Fruit fly (Drosophila melanogaster) whole organism, embryonic: ENCODE data around the gene Pcyt1.

ENCODE experiments used
- Atf6 ChIP-seq: fragments of 200-800 bp; sonication (Bioruptor generic); IDR thresholded peaks from 2 replicates; pipeline ENCODE4 v1.3.6; 2022; ENCODE audit warnings: missing biosample characterization, missing genetic modification characterization
- BtbVII ChIP-seq: fragments of 200-800 bp; sonication (Bioruptor generic); optimal IDR thresholded peaks from 3 replicates; lab custom pipeline; 2017; ENCODE audit warnings: missing biosample characterization, mild to moderate bottlenecking, missing genetic modification characterization
- CG1024 ChIP-seq: fragments of 200-800 bp; sonication (Bioruptor generic); IDR thresholded peaks from 2 replicates; pipeline ENCODE4 v1.3.6; 2022; ENCODE audit warnings: missing biosample characterization, missing genetic modification characterization
- CG11560 ChIP-seq: fragments of 200-800 bp; sonication (Bioruptor generic); IDR thresholded peaks from 3 replicates; pipeline ENCODE4 v1.3.6; 2022; ENCODE audit warnings: missing biosample characterization, missing genetic modification characterization
- CG12104 ChIP-seq: fragments of 200-800 bp; sonication (Bioruptor generic); optimal IDR thresholded peaks from 3 replicates; lab custom pipeline; 2016; ENCODE audit warnings: missing biosample characterization, missing genetic modification characterization
- CG12219 ChIP-seq: fragments of 200-800 bp; sonication (Bioruptor generic); optimal IDR thresholded peaks from 3 replicates; lab custom pipeline; 2018; ENCODE audit warnings: missing biosample characterization, mild to moderate bottlenecking, missing genetic modification characterization
- CG14050 ChIP-seq: fragments of 200-800 bp; sonication (Bioruptor generic); IDR thresholded peaks from 3 replicates; pipeline ENCODE4 v1.3.6; 2022; ENCODE audit warnings: missing biosample characterization, missing genetic modification characterization
- CG15269 ChIP-seq: fragments of 200-800 bp; sonication (Bioruptor generic); optimal IDR thresholded peaks from 2 replicates; lab custom pipeline; 2018; ENCODE audit warnings: missing biosample characterization, mild to moderate bottlenecking, missing genetic modification characterization, moderate library complexity
- CG15601 ChIP-seq: fragments of 200-800 bp; sonication (Bioruptor generic); optimal IDR thresholded peaks from 3 replicates; lab custom pipeline; 2019; ENCODE audit warnings: missing biosample characterization, mild to moderate bottlenecking, missing genetic modification characterization, moderate library complexity
- CG18262 ChIP-seq: fragments of 200-800 bp; optimal IDR thresholded peaks from 3 replicates; lab custom pipeline; 2019; ENCODE audit warnings: missing biosample characterization, mild to moderate bottlenecking, missing genetic modification characterization, moderate library complexity
- CG33213 ChIP-seq: fragments of 200-800 bp; sonication (Bioruptor generic); optimal IDR thresholded peaks from 3 replicates; lab custom pipeline; 2016; ENCODE audit warnings: missing biosample characterization, missing genetic modification characterization
- CG3995 ChIP-seq: fragments of 200-800 bp; sonication (Bioruptor generic); optimal IDR thresholded peaks from 3 replicates; lab custom pipeline; 2016; ENCODE audit warnings: missing biosample characterization, missing genetic modification characterization
- CG5953 ChIP-seq: fragments of 200-800 bp; sonication (Bioruptor generic); IDR thresholded peaks from 2 replicates; pipeline ENCODE4 v1.3.6; 2022; ENCODE audit warnings: missing biosample characterization, missing genetic modification characterization
- CG6272 ChIP-seq: fragments of 200-800 bp; sonication (Bioruptor generic); IDR thresholded peaks from 2 replicates; pipeline ENCODE4 v1.3.6; 2022; ENCODE audit warnings: missing biosample characterization, missing genetic modification characterization
- CG7928 ChIP-seq: fragments of 200-800 bp; sonication (Bioruptor generic); optimal IDR thresholded peaks from 2 replicates; lab custom pipeline; 2017; ENCODE audit warnings: missing biosample characterization, mild to moderate bottlenecking, missing genetic modification characterization
- CG7987 ChIP-seq: fragments of 200-800 bp; sonication (Bioruptor generic); optimal IDR thresholded peaks from 2 replicates; lab custom pipeline; 2018; ENCODE audit warnings: missing biosample characterization, mild to moderate bottlenecking, missing genetic modification characterization, moderate library complexity
- CG9215 ChIP-seq: fragments of 200-800 bp; sonication (Bioruptor generic); IDR thresholded peaks from 2 replicates; pipeline ENCODE4 v1.3.6; 2022; ENCODE audit warnings: missing biosample characterization, missing genetic modification characterization
- Camta ChIP-seq: fragments of 200-800 bp; sonication (Bioruptor generic); optimal IDR thresholded peaks from 2 replicates; lab custom pipeline; 2016; ENCODE audit warnings: missing biosample characterization, missing genetic modification characterization
- CrebB ChIP-seq: fragments of 200-800 bp; sonication (Bioruptor generic); optimal IDR thresholded peaks from 3 replicates; lab custom pipeline; 2018; ENCODE audit warnings: missing biosample characterization, mild to moderate bottlenecking, missing genetic modification characterization
- Dek ChIP-seq: fragments of 200-800 bp; sonication (Bioruptor generic); optimal IDR thresholded peaks from 3 replicates; lab custom pipeline; 2019; ENCODE audit warnings: missing biosample characterization, mild to moderate bottlenecking, missing genetic modification characterization, moderate library complexity
- Dp ChIP-seq: fragments of 200-800 bp; sonication (Bioruptor generic); optimal IDR thresholded peaks from 2 replicates; lab custom pipeline; 2018; ENCODE audit warnings: missing biosample characterization, mild to moderate bottlenecking, missing genetic modification characterization, moderate library complexity
- HHEX ChIP-seq: fragments of 200-800 bp; sonication (Bioruptor generic); optimal IDR thresholded peaks from 3 replicates; lab custom pipeline; 2017; ENCODE audit warnings: missing biosample characterization, mild to moderate bottlenecking, missing genetic modification characterization, missing genetic modification reagents
- HLHmδ ChIP-seq: fragments of 200-800 bp; sonication (Bioruptor generic); optimal IDR thresholded peaks from 2 replicates; lab custom pipeline; 2018; ENCODE audit warnings: missing biosample characterization, mild to moderate bottlenecking, missing genetic modification characterization, moderate library complexity
- Hmx ChIP-seq: fragments of 200-800 bp; sonication (Bioruptor generic); optimal IDR thresholded peaks from 2 replicates; lab custom pipeline; 2016; ENCODE audit warnings: missing biosample characterization, missing genetic modification characterization
- Hsf ChIP-seq: fragments of 200-800 bp; sonication (Bioruptor generic); optimal IDR thresholded peaks from 3 replicates; lab custom pipeline; 2016; ENCODE audit warnings: missing biosample characterization, missing genetic modification characterization
- MESR4 ChIP-seq: fragments of 200-800 bp; sonication (Bioruptor generic); optimal IDR thresholded peaks from 2 replicates; lab custom pipeline; 2018; ENCODE audit warnings: missing biosample characterization, mild to moderate bottlenecking, missing genetic modification characterization, moderate library complexity
- MTF-1 ChIP-seq: fragments of 200-800 bp; sonication (Bioruptor generic); optimal IDR thresholded peaks from 2 replicates; lab custom pipeline; 2018; ENCODE audit warnings: missing biosample characterization, mild to moderate bottlenecking, missing genetic modification characterization, borderline replicate concordance
- Max ChIP-seq: fragments of 200-800 bp; sonication (Bioruptor generic); optimal IDR thresholded peaks from 2 replicates; lab custom pipeline; 2016; ENCODE audit warnings: missing biosample characterization, mild to moderate bottlenecking, missing genetic modification characterization
- Meics ChIP-seq: fragments of 200-800 bp; sonication (Bioruptor generic); optimal IDR thresholded peaks from 2 replicates; lab custom pipeline; 2017; ENCODE audit warnings: missing biosample characterization, mild to moderate bottlenecking, missing genetic modification characterization
- Mes4 ChIP-seq: fragments of 200-800 bp; sonication (Bioruptor generic); optimal IDR thresholded peaks from 2 replicates; lab custom pipeline; 2016; ENCODE audit warnings: missing biosample characterization, missing genetic modification characterization
- Myb ChIP-seq: fragments of 200-800 bp; sonication (Bioruptor generic); optimal IDR thresholded peaks from 2 replicates; lab custom pipeline; 2016; ENCODE audit warnings: missing biosample characterization, missing genetic modification characterization
- Oli ChIP-seq: fragments of 200-800 bp; sonication (Bioruptor generic); optimal IDR thresholded peaks from 2 replicates; lab custom pipeline; 2018; ENCODE audit warnings: missing biosample characterization, mild to moderate bottlenecking, missing genetic modification characterization, moderate library complexity
- Six4 ChIP-seq: fragments of 200-800 bp; sonication (Bioruptor generic); optimal IDR thresholded peaks from 2 replicates; lab custom pipeline; 2016; ENCODE audit warnings: missing biosample characterization, missing genetic modification characterization
- bab2 ChIP-seq: fragments of 200-800 bp; sonication (Bioruptor generic); optimal IDR thresholded peaks from 2 replicates; lab custom pipeline; 2016; ENCODE audit warnings: missing biosample characterization, missing genetic modification characterization
- gcm ChIP-seq: fragments of 200-800 bp; sonication (Bioruptor generic); optimal IDR thresholded peaks from 2 replicates; lab custom pipeline; 2019; ENCODE audit warnings: missing biosample characterization, mild to moderate bottlenecking, missing genetic modification characterization, moderate library complexity
- luna ChIP-seq: fragments of 200-800 bp; sonication (Bioruptor generic); optimal IDR thresholded peaks from 2 replicates; lab custom pipeline; 2016; ENCODE audit warnings: missing biosample characterization, missing genetic modification characterization
- maf-S ChIP-seq: fragments of 200-800 bp; sonication (Bioruptor generic); optimal IDR thresholded peaks from 2 replicates; lab custom pipeline; 2016; ENCODE audit warnings: missing biosample characterization, missing genetic modification characterization
- nau ChIP-seq: fragments of 200-800 bp; sonication (Bioruptor generic); optimal IDR thresholded peaks from 3 replicates; lab custom pipeline; 2017; ENCODE audit warnings: missing biosample characterization, mild to moderate bottlenecking, missing genetic modification characterization, missing genetic modification reagents
- org-1 ChIP-seq: fragments of 200-800 bp; sonication (Bioruptor generic); optimal IDR thresholded peaks from 2 replicates; lab custom pipeline; 2017; ENCODE audit warnings: missing biosample characterization, missing genetic modification characterization
- pho ChIP-seq: fragments of 200-800 bp; sonication (Bioruptor generic); optimal IDR thresholded peaks from 2 replicates; lab custom pipeline; 2016; ENCODE audit warnings: missing biosample characterization, missing genetic modification characterization
- pros ChIP-seq: fragments of 200-800 bp; sonication (Bioruptor generic); optimal IDR thresholded peaks from 3 replicates; lab custom pipeline; 2019; ENCODE audit warnings: missing biosample characterization, mild to moderate bottlenecking, missing genetic modification characterization, moderate library complexity
- rib ChIP-seq: fragments of 200-800 bp; sonication (Bioruptor generic); IDR thresholded peaks from 2 replicates; pipeline ENCODE4 v1.3.6; 2022; ENCODE audit warnings: missing biosample characterization, missing genetic modification characterization
- sc ChIP-seq, 3 experiments: fragments of >200 bp in 2 of 3; fragments of 200-800 bp in 1 of 3; sonication (Bioruptor generic) in 1 of 3; optimal IDR thresholded peaks; 2 replicates in 2 of 3; 3 replicates in 1 of 3; lab custom pipeline; 2017; ENCODE audit warnings: mild to moderate bottlenecking in 1 of 3, missing biosample characterization in 1 of 3, missing genetic modification characterization in 1 of 3, missing genetic modification reagents in 1 of 3
- sisA ChIP-seq: fragments of 200-800 bp; sonication (Bioruptor generic); IDR thresholded peaks from 2 replicates; pipeline ENCODE4 v1.3.6; 2022; ENCODE audit warnings: missing biosample characterization, missing genetic modification characterization
- slou ChIP-seq: fragments of 200-800 bp; sonication (Bioruptor generic); optimal IDR thresholded peaks from 3 replicates; lab custom pipeline; 2016; ENCODE audit warnings: missing biosample characterization, missing genetic modification characterization
- tap ChIP-seq: fragments of 200-800 bp; optimal IDR thresholded peaks from 3 replicates; lab custom pipeline; 2019; ENCODE audit warnings: missing biosample characterization, mild to moderate bottlenecking, missing genetic modification characterization, moderate library complexity
- tio ChIP-seq: fragments of 200-800 bp; sonication (Bioruptor generic); optimal IDR thresholded peaks from 2 replicates; lab custom pipeline; 2017; ENCODE audit warnings: missing biosample characterization, missing genetic modification characterization, inconsistent platforms
- twi ChIP-seq: fragments of 200-800 bp; optimal IDR thresholded peaks from 2 replicates; lab custom pipeline; 2019; ENCODE audit warnings: missing biosample characterization, mild to moderate bottlenecking, missing genetic modification characterization, moderate library complexity
- usp ChIP-seq: fragments of >200 bp; optimal IDR thresholded peaks from 2 replicates; lab custom pipeline; 2017; ENCODE audit warnings: missing biosample characterization, missing genetic modification characterization

Pcyt1 gene

DNA sequence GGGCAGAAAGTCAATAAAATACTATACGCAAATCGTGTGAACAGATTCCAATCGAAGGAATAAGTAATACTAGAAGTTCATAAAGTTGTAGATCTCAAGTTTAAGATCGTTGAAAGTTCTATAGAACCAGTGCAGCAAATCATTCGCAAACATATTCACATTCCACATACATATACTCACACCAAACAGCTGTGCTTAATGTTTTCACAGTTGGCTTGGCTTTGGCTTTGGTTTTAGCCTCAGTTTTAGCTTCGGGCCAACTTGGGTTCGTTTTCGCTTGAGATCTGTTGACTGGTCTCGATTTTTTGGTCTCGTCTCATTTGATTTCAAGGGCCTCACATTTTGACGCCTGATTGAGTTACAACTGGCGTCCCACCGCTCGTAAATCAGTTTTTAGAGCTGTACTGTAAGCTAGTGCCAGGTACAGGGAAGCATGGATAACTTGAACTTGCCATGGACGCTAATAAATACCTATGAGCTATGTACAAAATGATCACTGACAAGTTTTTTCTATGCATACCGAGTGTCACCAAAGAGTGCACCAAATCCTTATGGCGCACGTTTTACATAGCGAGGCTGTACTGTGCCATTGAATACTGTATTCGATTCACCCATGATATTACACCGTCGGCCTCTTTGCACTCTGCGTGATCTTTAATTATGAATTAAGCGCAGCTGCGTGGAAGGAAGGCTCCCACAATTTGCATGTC is 41.4 kb downstream of the Pcyt1 start (continued):
- TF ChIP-seq gcm (no peak), CG12104 (GFP tag; lab: Kevin White, UChicago) (peak; percentile 68), sisA (GFP tag; lab: Robert Waterston, UW) (peak; percentile 93), HLHmδ (GFP tag; lab: Kevin White, UChicago) (no peak), CG15269 (tag; lab: Kevin White, UChicago) (peak; percentile 89), maf-S (GFP tag; lab: Kevin White, UChicago) (peak; percentile 77), Myb (peak; percentile 66), CrebB (tag; lab: Kevin White, UChicago) (peak; percentile 50), Hmx (GFP tag; lab: Kevin White, UChicago) (no peak), tap (tag; lab: Kevin White, UChicago) (peak; percentile 78), Dp (GFP tag; lab: Kevin White, UChicago) (no peak), rib (GFP tag; lab: Robert Waterston, UW) (peak; percentile 82; the same call in 1 of the 2 replicates), nau (peak; percentile 58), bab2 (peak; percentile 87), CG11560 (tag; lab: Robert Waterston, UW) (peak; percentile 76), Hsf (GFP tag; lab: Kevin White, UChicago) (peak; percentile 72), luna (GFP tag; lab: Kevin White, UChicago) (peak; percentile 62), CG6272 (GFP tag; lab: Robert Waterston, UW) (peak; percentile 85), Six4 (GFP tag; lab: Kevin White, UChicago) (peak; percentile 79), Max (GFP tag; lab: Kevin White, UChicago) (peak; percentile 73), CG7928 (GFP tag; lab: Kevin White, UChicago) (peak; percentile 39), CG18262 (tag; lab: Kevin White, UChicago) (peak; percentile 66), CG33213 (GFP tag; lab: Kevin White, UChicago) (peak; percentile 69), Camta (GFP tag; lab: Kevin White, UChicago) (peak; percentile 82), Oli (tag; lab: Kevin White, UChicago) (peak; percentile 81), CG7987 (GFP tag; lab: Kevin White, UChicago) (peak; percentile 47), sc (optimal IDR thresholded peaks at IDR 0.05; lab: Kevin White, UChicago) (no peak), sc (GFP tag; optimal IDR thresholded peaks at IDR 0.05; lab: Kevin White, UChicago) (no peak), usp (GFP tag; lab: Kevin White, UChicago) (no peak), CG14050 (GFP tag; lab: Robert Waterston, UW) (peak; percentile 69), tio (GFP tag; lab: Kevin White, UChicago) (peak; percentile 51), slou (GFP tag; lab: Kevin White, UChicago) (peak; percentile 64), org-1 (GFP tag; lab: Kevin White, UChicago) (peak; percentile 60), CG3995 (peak; percentile 33), CG12219 (GFP tag; lab: Kevin White, UChicago) (peak; percentile 76), Dek (peak; percentile 49), Atf6 (peak; percentile 88), Mes4 (GFP tag; lab: Kevin White, UChicago) (peak; percentile 32), twi (peak; percentile 58), Meics (GFP tag; lab: Kevin White, UChicago) (peak; percentile 83), MTF-1 (GFP tag; lab: Kevin White, UChicago) (peak; percentile 67), MESR4 (GFP tag; lab: Kevin White, UChicago) (no peak), HHEX (GFP tag; lab: Kevin White, UChicago) (peak; percentile 86), BtbVII (peak; percentile 62), pros (GFP tag; lab: Kevin White, UChicago) (no peak), CG5953 (GFP tag; lab: Robert Waterston, UW) (peak; percentile 62; the same call in 1 of the 2 replicates), CG1024 (GFP tag; lab: Robert Waterston, UW) (peak; percentile 73), CG15601 (tag; lab: Kevin White, UChicago) (peak; percentile 12), pho (GFP tag; lab: Kevin White, UChicago) (peak; percentile 75), CG9215 (peak; percentile 82)
